Worm (Caenorhabditis elegans) whole organism, L4 larva: ENCODE results near the gene B0034.4.

Source experiments
- R02D3.7 ChIP-seq: fragments of 150-350 bp; sonication (generic microtip); optimal IDR thresholded peaks from 3 replicates; lab custom pipeline; 2014; ENCODE audit warnings: missing biosample characterization, missing genetic modification characterization
- cey-2 ChIP-seq: sonication (generic microtip); optimal IDR thresholded peaks from 3 replicates; lab custom pipeline; 2017; ENCODE audit warnings: missing genetic modification characterization, mild to moderate bottlenecking, missing compliant biosample characterization, antibody characterized with exemption, borderline replicate concordance; ENCODE audit not compliant: insufficient read depth
- fkh-10 ChIP-seq: fragments of 150-350 bp; optimal IDR thresholded peaks from 2 replicates; lab custom pipeline; 2014; ENCODE audit warnings: missing biosample characterization, missing genetic modification reagents, missing genetic modification characterization
- lin-13 ChIP-seq: fragments of 150-350 bp; optimal IDR thresholded peaks from 2 replicates; lab custom pipeline; 2014; ENCODE audit warnings: missing biosample characterization, missing genetic modification reagents, missing genetic modification characterization
- nhr-11 ChIP-seq: fragments of 150-350 bp; optimal IDR thresholded peaks from 2 replicates; lab custom pipeline; 2014; ENCODE audit warnings: missing biosample characterization, missing genetic modification characterization
- nhr-25 ChIP-seq: sonication (generic microtip); optimal IDR thresholded peaks from 2 replicates; lab custom pipeline; 2017; ENCODE audit warnings: missing genetic modification characterization, mild to moderate bottlenecking, missing compliant biosample characterization, antibody characterized with exemption, moderate library complexity, borderline replicate concordance; ENCODE audit not compliant: insufficient read depth
- nhr-6 ChIP-seq: fragments of 150-350 bp; optimal IDR thresholded peaks from 2 replicates; lab custom pipeline; 2014; ENCODE audit warnings: missing biosample characterization, missing genetic modification characterization
- pha-4 ChIP-seq, 2 experiments: fragments of 150-350 bp in 1 of 2; fragments of 200-800 bp in 1 of 2; sonication (Bioruptor generic) in 1 of 2; IDR thresholded peaks in 1 of 2; optimal IDR thresholded peaks in 1 of 2; 2 replicates each; pipeline versions ENCODE4 v1.3.6 to Lab custom; 2014 to 2022; ENCODE audit warnings: missing genetic modification characterization in 2 of 2, missing genetic modification reagents in 2 of 2, missing biosample characterization in 1 of 2, missing compliant biosample characterization in 1 of 2
- saeg-2 ChIP-seq: fragments of 200-800 bp; sonication (Bioruptor generic); IDR thresholded peaks from 2 replicates; pipeline ENCODE4 v1.3.6; 2022; ENCODE audit warnings: missing genetic modification reagents, missing genetic modification characterization, missing compliant biosample characterization
- zag-1 ChIP-seq: fragments of 150-350 bp; optimal IDR thresholded peaks from 2 replicates; lab custom pipeline; 2014; ENCODE audit warnings: missing biosample characterization, missing genetic modification characterization

- no peak for TF ChIP-seq pha-4 (GFP tag; IDR thresholded peaks at IDR 0.05; lab: Robert Waterston, UW)
- TF ChIP-seq pha-4 (tag; optimal IDR thresholded peaks at IDR 0.05; lab: Kevin White, UChicago) = no peak
- no peak for TF ChIP-seq nhr-11
- TF ChIP-seq zag-1 = no peak
- TF ChIP-seq nhr-25 = no peak
- no peak for TF ChIP-seq nhr-6 (tag; lab: Kevin White, UChicago)
- no peak for TF ChIP-seq fkh-10 (GFP tag; lab: Kevin White, UChicago)
- no peak for TF ChIP-seq lin-13 (GFP tag; lab: Kevin White, UChicago)
- TF ChIP-seq cey-2 (tag; lab: Kevin White, UChicago) = no peak
- TF ChIP-seq saeg-2 = no peak
- no peak for TF ChIP-seq R02D3.7 (tag; lab: Kevin White, UChicago)
Measured at ce11 chrII:5936009-5936408, 33.3 kb downstream of the B0034.4 start.
